Fruit fly (Drosophila melanogaster): ENCODE measurements around the gene CG14105.

The CG14105 gene

dm6 chr3L:13409809-13410521 is 16.5 kb downstream of the CG14105 start (continued):
- peak; percentile 34 for TF ChIP-seq CG11902 (GFP tag; optimal IDR thresholded peaks at IDR 0.05)
- no peak for TF ChIP-seq Eip93F (GFP tag; optimal IDR thresholded peaks at IDR 0.05)
- TF ChIP-seq CG34406 (GFP tag; optimal IDR thresholded peaks at IDR 0.05): peak; percentile 41
- TF ChIP-seq svp (GFP tag): peak; percentile 75
- no peak for TF ChIP-seq vri (GFP tag; optimal IDR thresholded peaks at IDR 0.05)
- peak; percentile 39 to 66 for TF ChIP-seq ss (GFP tag; optimal IDR thresholded peaks at IDR 0.05)
- peak; percentile 7 for TF ChIP-seq Sox15 (GFP tag; optimal IDR thresholded peaks at IDR 0.05)
- peak; percentile 32 for TF ChIP-seq OdsH (GFP tag; optimal IDR thresholded peaks at IDR 0.05)
- no peak for TF ChIP-seq Hr4 (GFP tag; optimal IDR thresholded peaks at IDR 0.05)
- TF ChIP-seq dac (GFP tag; optimal IDR thresholded peaks at IDR 0.05): no peak
- TF ChIP-seq CG6854 (GFP tag; optimal IDR thresholded peaks at IDR 0.05): peak; percentile 8
- no peak for TF ChIP-seq CG11294 (GFP tag; IDR thresholded peaks at IDR 0.05)
- TF ChIP-seq fd85E (GFP tag; optimal IDR thresholded peaks at IDR 0.05): no peak

DNA sequence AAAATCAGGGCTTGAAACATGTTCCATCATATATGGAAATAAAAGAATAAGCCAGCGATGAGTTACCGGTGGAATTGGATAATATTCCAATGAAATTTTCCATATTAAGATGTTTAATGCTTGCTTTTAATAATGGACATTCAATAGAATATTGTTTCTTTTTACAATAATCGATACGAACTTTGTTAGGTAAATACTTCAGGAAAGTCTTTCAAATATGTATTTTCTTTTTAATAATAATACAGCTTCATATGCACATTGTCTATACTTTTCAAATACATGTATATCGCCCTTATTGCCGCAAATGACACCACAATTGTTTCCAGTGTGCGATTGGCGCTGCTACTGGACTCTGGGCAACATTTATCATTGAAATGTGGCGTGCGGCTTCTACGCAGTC is 19.6 kb downstream of the CG14105 start:
- TF ChIP-seq dsx (GFP tag; optimal IDR thresholded peaks at IDR 0.05; ENCODE audit: poor library complexity, severe bottlenecking) (peak; percentile 22), CG6163 (GFP tag; IDR thresholded peaks at IDR 0.05) (0 out of 3 replicates have a peak, but pooled peaks have one; percentile 43), spab (GFP tag; optimal IDR thresholded peaks at IDR 0.05) (peak; percentile 59), fd85E (GFP tag; optimal IDR thresholded peaks at IDR 0.05) (no peak), CG6276 (GFP tag; optimal IDR thresholded peaks at IDR 0.05) (no peak), achi (GFP tag; optimal IDR thresholded peaks at IDR 0.05) (peak; percentile 50), OdsH (GFP tag; optimal IDR thresholded peaks at IDR 0.05) (peak; percentile 51), ss (GFP tag; optimal IDR thresholded peaks at IDR 0.05) (peak; percentile 34 to 42), CG10669 (GFP tag; optimal IDR thresholded peaks at IDR 0.05) (peak; percentile 57), salr (GFP tag; optimal IDR thresholded peaks at IDR 0.05) (peak in 1 of 2 experiments; percentile 57), Sox14 (GFP tag; optimal IDR thresholded peaks at IDR 0.05) (peak; percentile 49), svp (GFP tag) (peak; percentile 77), Smox (GFP tag; optimal IDR thresholded peaks at IDR 0.05) (peak; percentile 35), CG4318 (GFP tag; optimal IDR thresholded peaks at IDR 0.05) (no peak), net (GFP tag; optimal IDR thresholded peaks at IDR 0.05) (peak; percentile 58), Sox15 (GFP tag; optimal IDR thresholded peaks at IDR 0.05) (peak; percentile 42), cyc (GFP tag; optimal IDR thresholded peaks at IDR 0.05) (peak; percentile 34), Sox102F (GFP tag; optimal IDR thresholded peaks at IDR 0.05) (peak; percentile 21), Eip78C (GFP tag) (peak; percentile 84), Eip75B (GFP tag; optimal IDR thresholded peaks at IDR 0.05) (peak; percentile 54), CG8319 (GFP tag; optimal IDR thresholded peaks at IDR 0.05) (peak; percentile 36), fkh (GFP tag; optimal IDR thresholded peaks at IDR 0.05) (no peak), CG6792 (GFP tag; optimal IDR thresholded peaks at IDR 0.05) (peak; percentile 52), CG3032 (tag; optimal IDR thresholded peaks at IDR 0.05) (peak; percentile 58), vri (GFP tag; optimal IDR thresholded peaks at IDR 0.05) (no peak), Hr38 (GFP tag; optimal IDR thresholded peaks at IDR 0.05) (no peak), CG10631 (GFP tag; optimal IDR thresholded peaks at IDR 0.05) (peak; percentile 56), Ets96B (tag; optimal IDR thresholded peaks at IDR 0.05) (peak; percentile 43), fd59A (GFP tag; optimal IDR thresholded peaks at IDR 0.05) (peak; percentile 41), CG31627 (GFP tag; optimal IDR thresholded peaks at IDR 0.05) (peak; percentile 29), Ets21C (GFP tag; optimal IDR thresholded peaks at IDR 0.05) (no peak), CG3919 (GFP tag; optimal IDR thresholded peaks at IDR 0.05) (peak; percentile 68), Eip93F (GFP tag; optimal IDR thresholded peaks at IDR 0.05) (no peak), CG11902 (GFP tag; optimal IDR thresholded peaks at IDR 0.05) (peak; percentile 17), Hr4 (GFP tag; optimal IDR thresholded peaks at IDR 0.05) (peak; percentile 34), CG8632 (GFP tag; optimal IDR thresholded peaks at IDR 0.05) (peak; percentile 48), CG9139 (GFP tag; optimal IDR thresholded peaks at IDR 0.05) (peak; percentile 3), eg (GFP tag; IDR thresholded peaks at IDR 0.05) (no peak), topi (GFP tag; optimal IDR thresholded peaks at IDR 0.05) (peak; percentile 36), CG8119 (GFP tag; IDR thresholded peaks at IDR 0.05) (no peak), lz (GFP tag; optimal IDR thresholded peaks at IDR 0.05) (peak; percentile 14), CG6854 (GFP tag; optimal IDR thresholded peaks at IDR 0.05) (no peak), CG34406 (GFP tag; optimal IDR thresholded peaks at IDR 0.05) (peak; percentile 54), Lpt (GFP tag; optimal IDR thresholded peaks at IDR 0.05) (no peak), CG15336 (GFP tag; IDR thresholded peaks at IDR 0.05) (no peak)
